Worm (Caenorhabditis elegans) whole organism, L1 larva: ENCODE data around the gene C29F9.5.
"Not testable (repeated sequence)": the region's sequence is repeated elsewhere in the genome, so short reads cannot be mapped to it uniquely, and the experiment has no call there.

Source experiments
- F16B12.6 ChIP-seq: fragments of 150-350 bp; optimal IDR thresholded peaks from 2 replicates; lab custom pipeline; 2014; ENCODE audit warnings: missing biosample characterization, missing genetic modification characterization
- aly-2 ChIP-seq: fragments of 150-350 bp; optimal IDR thresholded peaks from 2 replicates; lab custom pipeline; 2014; ENCODE audit warnings: missing biosample characterization, missing genetic modification characterization
- blmp-1 ChIP-seq: fragments of 150-350 bp; optimal IDR thresholded peaks from 2 replicates; lab custom pipeline; 2014; ENCODE audit warnings: missing biosample characterization, missing genetic modification characterization
- ceh-8 ChIP-seq: fragments of 200-800 bp; sonication (Bioruptor generic); optimal IDR thresholded peaks from 2 replicates; lab custom pipeline; 2018; ENCODE audit warnings: mild to moderate bottlenecking, missing genetic modification characterization, moderate library complexity, missing compliant biosample characterization
- efl-1 ChIP-seq, 4 experiments: fragments of 150-350 bp; optimal IDR thresholded peaks in 3 of 4; peaks in 1 of 4; 1 replicate in 1 of 4; 2 replicates in 3 of 4; lab custom pipeline; 2014; ENCODE audit warnings: missing biosample characterization in 2 of 4, missing genetic modification characterization in 2 of 4, missing genetic modification reagents in 2 of 4
- efl-3 ChIP-seq: fragments of 200-800 bp; sonication (Bioruptor generic); optimal IDR thresholded peaks from 2 replicates; lab custom pipeline; 2018; ENCODE audit warnings: mild to moderate bottlenecking, missing genetic modification characterization, missing compliant biosample characterization
- egl-13 ChIP-seq: sonication (generic microtip); optimal IDR thresholded peaks from 2 replicates; lab custom pipeline; 2016; ENCODE audit warnings: missing genotype, missing genetic modification reagents, missing genetic modification characterization, missing compliant biosample characterization
- elt-2 ChIP-seq: sonication (generic microtip); optimal IDR thresholded peaks from 2 replicates; lab custom pipeline; 2016; ENCODE audit warnings: missing genetic modification characterization, mild to moderate bottlenecking, inconsistent platforms, missing compliant biosample characterization, missing genetic modification reagents
- fkh-10 ChIP-seq: sonication (generic microtip); optimal IDR thresholded peaks from 2 replicates; lab custom pipeline; 2017; ENCODE audit warnings: missing biosample characterization, missing genetic modification reagents, missing genetic modification characterization
- fkh-8 ChIP-seq: sonication (generic microtip); optimal IDR thresholded peaks from 2 replicates; lab custom pipeline; 2016; ENCODE audit warnings: mild to moderate bottlenecking, missing genetic modification characterization, missing compliant biosample characterization
- hlh-17 ChIP-seq: fragments of 200-800 bp; sonication (Bioruptor generic); optimal IDR thresholded peaks from 2 replicates; lab custom pipeline; 2018; ENCODE audit warnings: missing genetic modification characterization, mild to moderate bottlenecking, missing compliant biosample characterization, moderate library complexity, borderline replicate concordance
- hlh-4 ChIP-seq: sonication (generic microtip); optimal IDR thresholded peaks from 2 replicates; lab custom pipeline; 2016; ENCODE audit warnings: mild to moderate bottlenecking, missing genetic modification characterization, missing compliant biosample characterization
- lin-14 ChIP-seq: fragments of 200-800 bp; sonication (Bioruptor generic); optimal IDR thresholded peaks from 2 replicates; lab custom pipeline; 2018; ENCODE audit warnings: mild to moderate bottlenecking, missing genetic modification characterization, moderate library complexity, missing compliant biosample characterization
- lin-15B ChIP-seq: fragments of 150-350 bp; sonication (generic microtip); optimal IDR thresholded peaks from 3 replicates; lab custom pipeline; 2014; ENCODE audit warnings: missing biosample characterization, missing genetic modification characterization
- lin-35 ChIP-seq, 2 experiments: fragments of 150-350 bp; optimal IDR thresholded peaks; 2 replicates each; lab custom pipeline; 2014; ENCODE audit warnings: missing biosample characterization in 2 of 2, missing genetic modification characterization in 2 of 2, missing genetic modification reagents in 2 of 2
- lin-39 ChIP-seq: fragments of 150-350 bp; optimal IDR thresholded peaks from 2 replicates; lab custom pipeline; 2014; ENCODE audit warnings: missing biosample characterization, missing genetic modification reagents, missing genetic modification characterization
- lir-3 ChIP-seq: sonication (generic microtip); optimal IDR thresholded peaks from 2 replicates; lab custom pipeline; 2016; ENCODE audit warnings: mild to moderate bottlenecking, missing genetic modification characterization, moderate library complexity, missing compliant biosample characterization; ENCODE audit not compliant: poor library complexity
- mdl-1 ChIP-seq, 2 experiments: fragments of 150-350 bp; optimal IDR thresholded peaks; 2 replicates each; lab custom pipeline; 2014 to 2017; ENCODE audit warnings: missing biosample characterization in 2 of 2, missing genetic modification characterization in 2 of 2, inconsistent platforms in 1 of 2
- mef-2 ChIP-seq: fragments of 150-350 bp; optimal IDR thresholded peaks from 2 replicates; lab custom pipeline; 2014; ENCODE audit warnings: missing biosample characterization, missing genetic modification characterization
- nhr-11 ChIP-seq: fragments of 150-350 bp; optimal IDR thresholded peaks from 2 replicates; lab custom pipeline; 2014; ENCODE audit warnings: missing biosample characterization, missing genetic modification characterization
- sox-4 ChIP-seq: sonication (generic microtip); optimal IDR thresholded peaks from 2 replicates; lab custom pipeline; 2016; ENCODE audit warnings: missing genetic modification characterization, missing compliant biosample characterization
- tlp-1 ChIP-seq: fragments of 150-350 bp; optimal IDR thresholded peaks from 2 replicates; lab custom pipeline; 2014; ENCODE audit warnings: missing biosample characterization, missing genetic modification characterization
- unc-130 ChIP-seq: fragments of 150-350 bp; optimal IDR thresholded peaks from 2 replicates; lab custom pipeline; 2017; ENCODE audit warnings: missing biosample characterization, missing genetic modification characterization, inconsistent platforms
- unc-86 ChIP-seq: sonication (generic microtip); optimal IDR thresholded peaks from 2 replicates; lab custom pipeline; 2016; ENCODE audit warnings: missing genetic modification characterization, missing compliant biosample characterization
- vab-15 ChIP-seq: sonication (generic microtip); optimal IDR thresholded peaks from 2 replicates; lab custom pipeline; 2017; ENCODE audit warnings: missing genotype, mild to moderate bottlenecking, missing genetic modification characterization, missing compliant biosample characterization
- zip-4 ChIP-seq: fragments of 200-800 bp; sonication (Bioruptor generic); optimal IDR thresholded peaks from 2 replicates; lab custom pipeline; 2018; ENCODE audit warnings: mild to moderate bottlenecking, missing genetic modification characterization, moderate library complexity, missing compliant biosample characterization
- ztf-4 ChIP-seq: fragments of 150-350 bp; optimal IDR thresholded peaks from 2 replicates; lab custom pipeline; 2014; ENCODE audit warnings: missing biosample characterization, missing genetic modification characterization

C29F9.5 gene

ce11 chrIII:97018-97417 lies 20.3 kb upstream of the C29F9.5 start, which contains the start of gene C29F9.8:
TSS of gene C29F9.8 (minus strand) at chrIII:97118.
- not testable (repeated sequence) for TF ChIP-seq F16B12.6 (tag; lab: Kevin White, UChicago); lir-3 (tag; lab: Kevin White, UChicago); fkh-10 (GFP tag; lab: Kevin White, UChicago)
- TF ChIP-seq, all 84 proteins: peak for 0; not testable (repeated sequence) for 84

- TF ChIP-seq lin-39 (tag; lab: Kevin White, UChicago); nhr-11; ztf-4 (tag; lab: Kevin White, UChicago): not testable (repeated sequence)
These were observed 18.5 kb upstream of the C29F9.5 start, which contains the start of gene C29F9.9 for ce11 chrIII:98822-99221. TSS of gene C29F9.9 (minus strand) at chrIII:98922.

ce11 chrIII:114603-115002 lies 2.7 kb upstream of the C29F9.5 start, which contains the start of gene C29F9.6:
TSS of gene C29F9.6 (plus strand) at chrIII:114903.
- no peak for TF ChIP-seq efl-1 (optimal IDR thresholded peaks at IDR 0.05; lab: Kevin White, UChicago)
- TF ChIP-seq efl-1 (GFP tag; optimal IDR thresholded peaks at IDR 0.05 in 1 of 2; lab: Kevin White, UChicago), result peak in 1 of 2 experiments; percentile 66
- no peak for TF ChIP-seq vab-15 (tag; lab: Kevin White, UChicago)

ce11 chrIII:117857-118256 lies 547 bp downstream of the C29F9.5 start:
- no peak for TF ChIP-seq sox-4
- no peak for TF ChIP-seq egl-13
- no peak for TF ChIP-seq mdl-1 (tag; optimal IDR thresholded peaks at IDR 0.05; lab: Kevin White, UChicago)
- TF ChIP-seq lir-3 (tag; lab: Kevin White, UChicago), result no peak
- no peak for TF ChIP-seq hlh-4 (tag; lab: Kevin White, UChicago)
- TF ChIP-seq hlh-17 (GFP tag; lab: Kevin White, UChicago), result no peak
- no peak for TF ChIP-seq elt-2 (tag; lab: Kevin White, UChicago)
- no peak for TF ChIP-seq lin-15B (tag; lab: Kevin White, UChicago)
- TF ChIP-seq zip-4 (GFP tag; lab: Kevin White, UChicago), result no peak
- TF ChIP-seq lin-14 (GFP tag; lab: Kevin White, UChicago), result no peak
- no peak for TF ChIP-seq efl-3 (GFP tag; lab: Kevin White, UChicago)
- TF ChIP-seq tlp-1 (tag; lab: Kevin White, UChicago), result no peak
- no peak for TF ChIP-seq ceh-8 (GFP tag; lab: Kevin White, UChicago)
- TF ChIP-seq unc-130 (tag; lab: Kevin White, UChicago), result no peak
- TF ChIP-seq aly-2 (tag; lab: Kevin White, UChicago), result no peak

DNA sequence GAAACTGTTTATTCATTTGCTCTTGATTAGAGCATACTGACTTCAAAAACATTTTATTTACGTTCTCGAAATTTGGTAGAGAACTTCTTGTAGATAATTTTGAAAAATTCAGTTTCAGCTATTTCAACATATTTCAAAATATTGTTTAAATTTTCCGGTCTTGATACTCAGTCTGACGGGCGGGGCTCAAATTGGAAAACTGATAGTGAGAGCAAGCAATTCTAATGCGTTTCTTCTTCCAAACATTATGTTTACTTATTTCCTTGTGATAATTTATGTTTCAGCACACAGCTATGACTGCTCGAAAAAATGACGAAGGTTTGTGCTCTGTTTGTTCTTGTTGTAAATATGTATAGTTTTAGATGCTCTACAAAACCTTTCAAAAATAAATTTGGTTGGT lies 2.9 kb downstream of the C29F9.5 start, which contains the start of gene pals-24:
TSS of gene pals-24 (plus strand) at position 237 of the 400 bp plus-strand sequence.
- peak in 1 of 2 experiments; percentile 14 for TF ChIP-seq lin-35 (GFP tag; optimal IDR thresholded peaks at IDR 0.05; lab: Kevin White, UChicago)
- peak; percentile 56 for TF ChIP-seq elt-2 (tag; lab: Kevin White, UChicago)
- no peak for TF ChIP-seq mef-2 (tag; lab: Kevin White, UChicago)
- TF ChIP-seq fkh-8, result no peak
- no peak for TF ChIP-seq efl-1 (optimal IDR thresholded peaks at IDR 0.05; lab: Kevin White, UChicago)
- peak in 1 of 2 experiments; percentile 79 for TF ChIP-seq efl-1 (GFP tag; optimal IDR thresholded peaks at IDR 0.05 in 1 of 2; lab: Kevin White, UChicago)
- TF ChIP-seq, all 84 proteins: peak for 3

DNA sequence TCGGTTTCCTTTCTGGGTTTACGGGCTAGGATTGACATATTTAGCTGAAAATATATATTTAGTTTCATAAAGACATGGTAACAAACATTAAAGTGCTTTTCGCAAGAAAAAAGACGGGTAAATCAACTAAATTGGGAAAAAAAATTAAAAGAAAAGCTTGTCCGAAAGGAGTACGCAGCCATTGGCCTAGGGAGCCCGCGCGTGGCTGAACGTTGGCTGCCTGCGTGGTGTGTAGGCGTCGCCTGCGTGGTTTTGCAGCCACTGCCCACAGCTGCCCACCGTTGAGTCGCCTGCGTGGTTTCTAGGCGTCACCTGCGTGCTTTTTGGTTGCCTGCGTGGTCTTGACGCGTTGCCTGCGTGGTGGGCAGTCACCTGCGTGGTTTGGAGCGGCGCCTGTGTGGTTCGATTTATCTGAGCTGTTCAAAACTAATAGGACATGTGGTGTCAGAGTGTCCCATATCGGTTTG lies 4.7 kb downstream of the C29F9.5 start, which contains the start of gene C29F9.12:
TSS of gene C29F9.12 (minus strand) at position 51 of the 467 bp plus-strand sequence.
- not testable (repeated sequence) for TF ChIP-seq lin-15B, blmp-1, unc-86 (tag; lab: Kevin White, UChicago)
